Fruit fly (Drosophila melanogaster): ENCODE measurements around the gene jumu.

The jumu gene

DNA sequence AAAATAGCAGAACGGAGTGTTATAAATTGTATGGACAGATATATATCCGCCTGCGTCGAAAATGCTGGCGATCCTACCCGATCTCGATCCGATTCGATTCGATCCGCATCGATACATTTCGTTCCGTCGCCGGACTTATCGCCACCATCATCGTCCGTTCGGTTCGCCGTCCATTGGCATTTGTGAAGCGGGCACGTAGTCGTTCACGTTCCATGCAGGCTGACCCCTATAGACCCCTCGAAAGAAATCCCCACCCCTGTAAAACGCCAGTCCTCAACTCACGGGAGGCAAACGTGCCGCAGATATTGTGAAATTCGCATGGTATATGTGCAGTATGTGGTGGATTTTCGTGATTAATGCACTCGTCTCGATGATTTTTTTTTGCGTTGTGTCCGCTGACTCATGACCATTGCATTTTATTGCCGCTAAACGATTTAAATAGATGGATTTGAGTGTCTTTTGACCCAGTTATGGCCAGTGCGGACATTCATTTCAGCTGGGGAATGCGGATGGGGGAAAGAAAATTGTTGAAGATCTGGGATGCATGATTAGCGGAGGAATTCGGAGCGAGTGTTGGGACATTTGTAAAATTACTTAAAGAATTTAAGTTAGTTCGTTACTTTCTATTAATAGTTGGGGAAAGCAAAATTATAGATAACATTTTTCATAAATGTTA lies 42.0 kb downstream of the jumu start (continued):
- TF ChIP-seq CG8765 (GFP tag; IDR thresholded peaks at IDR 0.05) (no peak), grn (GFP tag; optimal IDR thresholded peaks at IDR 0.05) (peak; percentile 55), fd64A (GFP tag; optimal IDR thresholded peaks at IDR 0.05) (no peak), klu (GFP tag; IDR thresholded peaks at IDR 0.05) (no peak), lbe (GFP tag; optimal IDR thresholded peaks at IDR 0.05) (no peak), CG1529 (GFP tag; optimal IDR thresholded peaks at IDR 0.05) (no peak), tap (tag; optimal IDR thresholded peaks at IDR 0.05) (no peak), gcm (GFP tag; optimal IDR thresholded peaks at IDR 0.05) (peak; percentile 72), CG4404 (GFP tag; IDR thresholded peaks at IDR 0.05) (no peak), CG12769 (tag; optimal IDR thresholded peaks at IDR 0.05) (peak; percentile 14), Myb (GFP tag; optimal IDR thresholded peaks at IDR 0.05) (no peak), CG10959 (GFP tag; IDR thresholded peaks at IDR 0.05) (no peak), Bgb (GFP tag; IDR thresholded peaks at IDR 0.05; ENCODE audit: partially characterized antibody) (no peak), her (GFP tag; optimal IDR thresholded peaks at IDR 0.05) (no peak), nerfin-2 (GFP tag; IDR thresholded peaks at IDR 0.05; ENCODE audit: partially characterized antibody) (no peak), sc (optimal IDR thresholded peaks at IDR 0.05) (no peak), sc (GFP tag; optimal IDR thresholded peaks at IDR 0.05) (no peak), sob (GFP tag; IDR thresholded peaks at IDR 0.05) (no peak)

DNA sequence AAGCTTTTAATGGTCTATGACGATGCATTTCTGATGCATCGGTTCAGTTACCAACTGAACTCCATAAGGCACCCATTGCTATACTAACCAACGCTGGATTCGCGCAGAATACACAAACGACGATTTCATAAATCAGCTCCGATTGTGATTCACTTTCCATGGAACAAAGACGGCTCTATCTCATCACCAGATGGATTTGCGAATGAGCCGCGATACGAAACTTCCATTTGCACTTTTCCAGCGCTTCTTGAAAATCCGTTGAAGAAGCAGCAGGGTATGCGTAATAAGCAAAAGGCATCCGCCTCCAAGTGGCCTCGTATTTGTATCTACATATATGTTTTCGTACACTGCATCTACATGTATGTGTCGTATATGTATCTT lies 42.5 kb downstream of the jumu start:
- TF ChIP-seq CG9609 (GFP tag; optimal IDR thresholded peaks at IDR 0.05) (no peak), eve (GFP tag; optimal IDR thresholded peaks at IDR 0.05) (peak in 1 of 2 experiments; percentile 53), cg (GFP tag; optimal IDR thresholded peaks at IDR 0.05) (peak; percentile 30)

DNA sequence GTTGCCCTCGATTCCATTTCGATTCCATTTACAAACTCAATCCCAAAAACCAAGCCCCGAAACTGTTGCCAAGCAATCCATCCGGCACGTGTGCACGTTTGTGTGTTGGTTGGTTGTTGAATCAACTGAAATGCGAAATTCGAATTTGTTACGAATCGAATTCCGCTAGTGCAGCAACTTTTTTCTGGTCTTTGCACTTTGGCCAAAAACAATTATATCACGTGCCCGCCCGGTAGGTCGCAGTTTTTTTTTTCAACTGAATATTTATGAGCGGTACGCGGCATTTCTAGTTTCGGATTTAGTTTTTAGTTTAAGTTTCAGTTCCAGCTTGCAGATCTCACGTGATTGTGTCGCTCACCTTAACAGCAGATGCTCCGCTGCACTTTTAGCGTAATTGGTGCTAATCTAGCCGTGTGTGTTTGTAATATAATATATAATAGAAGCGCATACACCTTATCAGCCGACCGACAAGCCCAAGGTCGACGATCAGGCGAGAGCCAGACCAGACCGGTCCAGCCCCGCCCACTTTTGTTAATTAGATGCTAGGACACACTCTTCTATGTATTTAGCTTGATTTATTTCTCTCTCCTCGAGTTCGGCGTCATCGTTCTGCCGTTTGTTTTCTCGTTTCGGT lies 43.2 kb downstream of the jumu start:
- 0 out of 3 replicates have a peak, but pooled peaks have one; percentile 26 for TF ChIP-seq ci (GFP tag; IDR thresholded peaks at IDR 0.05)
- TF ChIP-seq H15 (GFP tag; IDR thresholded peaks at IDR 0.05) = no peak
- TF ChIP-seq lbe (GFP tag; optimal IDR thresholded peaks at IDR 0.05) = no peak
- TF ChIP-seq zfh2 (GFP tag; optimal IDR thresholded peaks at IDR 0.05) = no peak
- TF ChIP-seq CG4820 (GFP tag; optimal IDR thresholded peaks at IDR 0.05) = no peak
- TF ChIP-seq cwo (GFP tag; optimal IDR thresholded peaks at IDR 0.05) = peak; percentile 93
- no peak for TF ChIP-seq HLH54F (GFP tag; optimal IDR thresholded peaks at IDR 0.05)
- no peak for TF ChIP-seq BtbVII (GFP tag; optimal IDR thresholded peaks at IDR 0.05)

DNA sequence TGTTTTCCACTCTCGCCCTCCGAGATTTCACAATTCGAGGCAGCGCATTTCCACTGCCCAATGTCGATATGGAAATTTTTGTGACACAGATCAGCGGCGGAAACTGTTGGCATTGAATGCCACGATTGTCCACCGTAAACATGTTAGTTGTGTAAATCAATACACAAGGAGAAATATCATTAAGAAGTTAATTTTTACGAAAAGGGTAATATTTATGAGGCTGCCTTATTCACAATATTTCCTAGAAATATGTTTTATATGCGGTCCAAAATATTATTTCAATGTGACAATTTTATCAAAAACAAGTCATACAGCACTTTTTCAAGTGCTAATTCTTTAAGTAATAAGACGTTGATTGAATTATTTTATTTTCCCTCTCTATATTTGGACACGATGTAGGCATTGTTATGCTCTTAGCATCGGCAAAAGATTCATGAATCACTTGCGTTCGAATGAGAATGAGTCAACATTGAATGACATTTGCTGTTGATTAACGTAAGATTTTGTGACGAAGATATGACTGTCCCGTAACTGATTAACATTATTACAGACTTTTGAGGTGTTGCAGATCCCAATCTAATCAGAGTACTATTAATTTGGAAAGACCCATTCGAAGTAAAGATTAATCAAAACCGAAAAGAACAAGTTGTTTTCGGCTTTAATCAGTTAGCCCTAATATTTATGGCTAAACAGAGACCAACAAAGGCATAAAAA lies 43.8 kb downstream of the jumu start:
- TF ChIP-seq nmo (GFP tag; optimal IDR thresholded peaks at IDR 0.05) = peak; percentile 87
- TF ChIP-seq CG15269 (tag; optimal IDR thresholded peaks at IDR 0.05) = peak; percentile 94
- TF ChIP-seq gt (GFP tag; IDR thresholded peaks at IDR 0.05) = no peak
- TF ChIP-seq nom (GFP tag; optimal IDR thresholded peaks at IDR 0.05) = no peak
- TF ChIP-seq CG30020 (tag; optimal IDR thresholded peaks at IDR 0.05) = no peak
- TF ChIP-seq Med (GFP tag) = peak; percentile 93
- peak; percentile 46 for TF ChIP-seq Asciz (GFP tag; optimal IDR thresholded peaks at IDR 0.05)
- TF ChIP-seq danr (GFP tag; IDR thresholded peaks at IDR 0.05) = peak; percentile 64; the same call in 1 of the 2 replicates
- peak; percentile 81; the same call in 2 of the 3 replicates for TF ChIP-seq Mrtf (GFP tag; IDR thresholded peaks at IDR 0.05)
- peak; percentile 76 for TF ChIP-seq Blimp-1 (GFP tag; optimal IDR thresholded peaks at IDR 0.05)
- peak; percentile 77 for TF ChIP-seq gsb (GFP tag; IDR thresholded peaks at IDR 0.05)
- TF ChIP-seq Gsc (GFP tag; IDR thresholded peaks at IDR 0.05) = no peak
- TF ChIP-seq dati (GFP tag; IDR thresholded peaks at IDR 0.05) = 0 out of 2 replicates have a peak, but pooled peaks have one; percentile 33
- no peak for TF ChIP-seq pfk (GFP tag; optimal IDR thresholded peaks at IDR 0.05)
- TF ChIP-seq CG7745 (tag; optimal IDR thresholded peaks at IDR 0.05) = no peak
- peak; percentile 80; the same call in 2 of the 3 replicates for TF ChIP-seq CG11456 (GFP tag; IDR thresholded peaks at IDR 0.05)
- peak; percentile 14 for TF ChIP-seq CG34376 (GFP tag; optimal IDR thresholded peaks at IDR 0.05)
